Fruit fly (Drosophila melanogaster) whole organism, wandering third instar larva: Measurements from ENCODE around the gene Alms1b.

Experiments used
- Hnf4 ChIP-seq: fragments of 200-800 bp; sonication (Bioruptor generic); optimal IDR thresholded peaks from 2 replicates; lab custom pipeline; 2016; ENCODE audit warnings: missing biosample characterization, mild to moderate bottlenecking, missing genetic modification characterization
- Hr78 ChIP-seq: fragments of >200 bp; optimal IDR thresholded peaks from 2 replicates; lab custom pipeline; 2017; ENCODE audit warnings: missing biosample characterization, missing genetic modification characterization
- Jra ChIP-seq: sonication (Bioruptor generic); optimal IDR thresholded peaks from 2 replicates; lab custom pipeline; 2016; ENCODE audit warnings: missing biosample characterization, missing genetic modification characterization
- OdsH ChIP-seq: fragments of 200-800 bp; sonication (Bioruptor generic); optimal IDR thresholded peaks from 2 replicates; lab custom pipeline; 2016; ENCODE audit warnings: missing biosample characterization, mild to moderate bottlenecking, missing genetic modification characterization
- Vsx2 ChIP-seq: fragments of 200-300, 225-300 bp; sonication (Bioruptor generic); optimal IDR thresholded peaks from 2 replicates; lab custom pipeline; 2018; ENCODE audit warnings: missing biosample characterization, missing genetic modification characterization; ENCODE audit not compliant: partially characterized antibody
- dl ChIP-seq, 2 experiments: fragments of 175-275, 200-275 bp in 1 of 2; fragments of 200-275 bp in 1 of 2; sonication (Bioruptor generic); optimal IDR thresholded peaks; lab custom pipeline; 2018; ENCODE audit warnings: mild to moderate bottlenecking in 2 of 2, missing biosample characterization in 2 of 2, missing genetic modification characterization in 2 of 2, moderate library complexity in 2 of 2; ENCODE audit not compliant: partially characterized antibody in 2 of 2, insufficient read depth in 1 of 2
- fru ChIP-seq: fragments of 200-800 bp; sonication (Bioruptor generic); optimal IDR thresholded peaks from 3 replicates; lab custom pipeline; 2016; ENCODE audit warnings: missing biosample characterization, mild to moderate bottlenecking, missing genetic modification characterization
- lola ChIP-seq: fragments of >200 bp; optimal IDR thresholded peaks from 2 replicates; lab custom pipeline; 2017; ENCODE audit warnings: missing biosample characterization, missing genetic modification characterization
- tai ChIP-seq: sonication (Bioruptor generic); optimal IDR thresholded peaks from 2 replicates; lab custom pipeline; 2016; ENCODE audit warnings: missing biosample characterization, missing genetic modification characterization

DNA sequence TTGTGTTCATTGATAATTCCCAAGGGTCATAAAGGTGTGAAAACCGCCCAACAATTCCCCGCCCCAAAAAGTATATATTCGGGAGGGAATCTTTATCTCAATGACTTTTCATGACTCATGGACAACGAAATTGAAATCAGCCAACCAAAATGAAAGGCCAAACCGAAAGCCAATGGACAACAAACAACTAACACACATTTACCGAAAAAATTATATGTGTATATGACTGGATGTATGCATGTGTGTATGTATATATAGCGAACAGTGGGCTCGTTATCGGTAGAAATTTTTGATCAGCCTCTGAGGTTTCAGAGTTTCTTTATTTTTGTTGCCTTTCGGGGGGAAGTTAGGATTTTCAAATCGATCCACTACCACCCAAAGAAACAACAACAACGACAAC is 11.9 kb downstream of the Alms1b start:
- TF ChIP-seq Vsx2 (GFP tag; lab: Kevin White, UChicago) (no peak), tai (no peak), lola (no peak), Hr78 (no peak), dl (GFP tag; optimal IDR thresholded peaks at IDR 0.05; lab: Kevin White, UChicago; ENCODE audit: insufficient read depth in 1 of 2, partially characterized antibody in 2 of 2) (no peak), Jra (no peak), fru (GFP tag; lab: Kevin White, UChicago) (no peak), OdsH (no peak), Hnf4 (GFP tag; lab: Kevin White, UChicago) (no peak)
